Worm (Caenorhabditis elegans) whole organism, L1 larva: ENCODE results near the gene sru-18.
"Not testable (repeated sequence)": the region's sequence is repeated elsewhere in the genome, so short reads cannot be mapped to it uniquely, and the experiment has no call there.

Experiments used
- C16A3.4 ChIP-seq: fragments of 150-350 bp; optimal IDR thresholded peaks from 2 replicates; lab custom pipeline; 2014; ENCODE audit warnings: missing biosample characterization, missing genetic modification characterization
- Y116A8C.19 ChIP-seq: sonication (generic microtip); optimal IDR thresholded peaks from 2 replicates; lab custom pipeline; 2016; ENCODE audit warnings: missing compliant biosample characterization, missing genetic modification characterization, borderline replicate concordance
- ceh-88 ChIP-seq: fragments of 200-800 bp; sonication (Bioruptor generic); IDR thresholded peaks from 2 replicates; pipeline ENCODE4 v1.3.6; 2022; ENCODE audit warnings: missing genetic modification characterization, missing compliant biosample characterization
- ces-1 ChIP-seq: fragments of 150-350 bp; optimal IDR thresholded peaks from 2 replicates; lab custom pipeline; 2014; ENCODE audit warnings: missing biosample characterization, missing genetic modification reagents, missing genetic modification characterization
- dpl-1 ChIP-seq, 3 experiments: fragments of 150-350 bp in 2 of 3; sonication (generic microtip) in 1 of 3; optimal IDR thresholded peaks; 2 replicates each; lab custom pipeline; 2014 to 2017; ENCODE audit warnings: missing biosample characterization in 3 of 3, missing genetic modification characterization in 3 of 3, missing genetic modification reagents in 3 of 3
- dsc-1 ChIP-seq: sonication (generic microtip); optimal IDR thresholded peaks from 2 replicates; lab custom pipeline; 2016; ENCODE audit warnings: mild to moderate bottlenecking, missing genetic modification characterization, missing compliant biosample characterization
- egl-27 ChIP-seq, 2 experiments: fragments of 150-350 bp in 1 of 2; sonication (generic microtip); optimal IDR thresholded peaks; 3 replicates each; lab custom pipeline; 2017 to 2018; ENCODE audit warnings: missing biosample characterization in 2 of 2, missing genetic modification characterization in 2 of 2, missing genetic modification reagents in 2 of 2
- elt-2 ChIP-seq: sonication (generic microtip); optimal IDR thresholded peaks from 2 replicates; lab custom pipeline; 2016; ENCODE audit warnings: missing genetic modification characterization, mild to moderate bottlenecking, inconsistent platforms, missing compliant biosample characterization, missing genetic modification reagents
- elt-3 ChIP-seq, 6 experiments: fragments of 150-350 bp in 1 of 6; sonication (generic microtip); optimal IDR thresholded peaks; 2 replicates each; lab custom pipeline; 2017 to 2018; ENCODE audit warnings: missing biosample characterization in 6 of 6, missing genetic modification characterization in 6 of 6, inconsistent platforms in 1 of 6
- fkh-10 ChIP-seq: sonication (generic microtip); optimal IDR thresholded peaks from 2 replicates; lab custom pipeline; 2017; ENCODE audit warnings: missing biosample characterization, missing genetic modification reagents, missing genetic modification characterization
- fkh-8 ChIP-seq: sonication (generic microtip); optimal IDR thresholded peaks from 2 replicates; lab custom pipeline; 2016; ENCODE audit warnings: mild to moderate bottlenecking, missing genetic modification characterization, missing compliant biosample characterization
- hlh-4 ChIP-seq: sonication (generic microtip); optimal IDR thresholded peaks from 2 replicates; lab custom pipeline; 2016; ENCODE audit warnings: mild to moderate bottlenecking, missing genetic modification characterization, missing compliant biosample characterization
- isw-1 ChIP-seq: fragments of 200-800 bp; sonication (Bioruptor generic); IDR thresholded peaks from 2 replicates; pipeline ENCODE4 v1.3.6; 2022; ENCODE audit warnings: missing genetic modification characterization, missing compliant biosample characterization
- jun-1 ChIP-seq: fragments of 150-350 bp; optimal IDR thresholded peaks from 2 replicates; lab custom pipeline; 2014; ENCODE audit warnings: missing biosample characterization, missing genetic modification reagents, missing genetic modification characterization
- lin-14 ChIP-seq: fragments of 200-800 bp; sonication (Bioruptor generic); optimal IDR thresholded peaks from 2 replicates; lab custom pipeline; 2018; ENCODE audit warnings: mild to moderate bottlenecking, missing genetic modification characterization, moderate library complexity, missing compliant biosample characterization
- lin-35 ChIP-seq, 2 experiments: fragments of 150-350 bp; optimal IDR thresholded peaks; 2 replicates each; lab custom pipeline; 2014; ENCODE audit warnings: missing biosample characterization in 2 of 2, missing genetic modification characterization in 2 of 2, missing genetic modification reagents in 2 of 2
- lin-39 ChIP-seq: fragments of 150-350 bp; optimal IDR thresholded peaks from 2 replicates; lab custom pipeline; 2014; ENCODE audit warnings: missing biosample characterization, missing genetic modification reagents, missing genetic modification characterization
- lir-3 ChIP-seq: sonication (generic microtip); optimal IDR thresholded peaks from 2 replicates; lab custom pipeline; 2016; ENCODE audit warnings: mild to moderate bottlenecking, missing genetic modification characterization, moderate library complexity, missing compliant biosample characterization; ENCODE audit not compliant: poor library complexity
- mef-2 ChIP-seq: fragments of 150-350 bp; optimal IDR thresholded peaks from 2 replicates; lab custom pipeline; 2014; ENCODE audit warnings: missing biosample characterization, missing genetic modification characterization
- nhr-11 ChIP-seq: fragments of 150-350 bp; optimal IDR thresholded peaks from 2 replicates; lab custom pipeline; 2014; ENCODE audit warnings: missing biosample characterization, missing genetic modification characterization
- nhr-12 ChIP-seq: sonication (generic microtip); optimal IDR thresholded peaks from 2 replicates; lab custom pipeline; 2017; ENCODE audit warnings: missing biosample characterization, missing genetic modification characterization
- nhr-237 ChIP-seq: fragments of 150-350 bp; optimal IDR thresholded peaks from 2 replicates; lab custom pipeline; 2014; ENCODE audit warnings: missing biosample characterization, missing genetic modification characterization
- nhr-28 ChIP-seq: fragments of 150-350 bp; optimal IDR thresholded peaks from 2 replicates; lab custom pipeline; 2014; ENCODE audit warnings: missing biosample characterization, missing genetic modification characterization
- nhr-76 ChIP-seq: sonication (generic microtip); optimal IDR thresholded peaks from 2 replicates; lab custom pipeline; 2017; ENCODE audit warnings: missing biosample characterization, missing genetic modification characterization
- nhr-77 ChIP-seq: fragments of 150-350 bp; optimal IDR thresholded peaks from 2 replicates; lab custom pipeline; 2014; ENCODE audit warnings: missing biosample characterization, missing genetic modification characterization
- nhr-84 ChIP-seq: sonication (generic microtip); optimal IDR thresholded peaks from 2 replicates; lab custom pipeline; 2017; ENCODE audit warnings: missing biosample characterization, missing genetic modification characterization
- nhr-90 ChIP-seq: sonication (generic microtip); optimal IDR thresholded peaks from 2 replicates; lab custom pipeline; 2016; ENCODE audit warnings: mild to moderate bottlenecking, missing genetic modification characterization, missing compliant biosample characterization; ENCODE audit not compliant: poor library complexity
- pag-3 ChIP-seq: sonication (generic microtip); optimal IDR thresholded peaks from 2 replicates; lab custom pipeline; 2017; ENCODE audit warnings: missing genetic modification characterization, mild to moderate bottlenecking, missing compliant biosample characterization, antibody characterized with exemption, borderline replicate concordance; ENCODE audit not compliant: insufficient read depth
- pax-3 ChIP-seq: fragments of 200-800 bp; sonication (Bioruptor generic); optimal IDR thresholded peaks from 2 replicates; lab custom pipeline; 2018; ENCODE audit warnings: mild to moderate bottlenecking, missing genetic modification characterization, moderate library complexity, missing compliant biosample characterization
- snu-23 ChIP-seq: sonication (generic microtip); optimal IDR thresholded peaks from 2 replicates; lab custom pipeline; 2016; ENCODE audit warnings: missing genetic modification characterization, missing compliant biosample characterization
- sox-4 ChIP-seq: sonication (generic microtip); optimal IDR thresholded peaks from 2 replicates; lab custom pipeline; 2016; ENCODE audit warnings: missing genetic modification characterization, missing compliant biosample characterization
- swsn-7 ChIP-seq: sonication (generic microtip); optimal IDR thresholded peaks from 2 replicates; lab custom pipeline; 2016; ENCODE audit warnings: missing genetic modification characterization, missing compliant biosample characterization
- tlp-1 ChIP-seq: fragments of 150-350 bp; optimal IDR thresholded peaks from 2 replicates; lab custom pipeline; 2014; ENCODE audit warnings: missing biosample characterization, missing genetic modification characterization
- unc-30 ChIP-seq: sonication (generic microtip); optimal IDR thresholded peaks from 2 replicates; lab custom pipeline; 2017; ENCODE audit warnings: missing biosample characterization, missing genetic modification characterization
- unc-98 ChIP-seq: fragments of 200-800 bp; sonication (Bioruptor generic); IDR thresholded peaks from 2 replicates; pipeline ENCODE4 v1.3.6; 2022; ENCODE audit warnings: missing genetic modification characterization, missing compliant biosample characterization
- xbp-1 ChIP-seq: sonication (generic microtip); optimal IDR thresholded peaks from 2 replicates; lab custom pipeline; 2016; ENCODE audit warnings: missing genetic modification characterization, missing compliant biosample characterization
- zip-4 ChIP-seq: fragments of 200-800 bp; sonication (Bioruptor generic); optimal IDR thresholded peaks from 2 replicates; lab custom pipeline; 2018; ENCODE audit warnings: mild to moderate bottlenecking, missing genetic modification characterization, moderate library complexity, missing compliant biosample characterization
- ztf-11 ChIP-seq, 2 experiments: sonication (generic microtip); optimal IDR thresholded peaks; 2 replicates each; lab custom pipeline; 2016 to 2017; ENCODE audit warnings: missing genetic modification characterization in 2 of 2, missing biosample characterization in 1 of 2, missing compliant biosample characterization in 1 of 2

Gene sru-18

DNA sequence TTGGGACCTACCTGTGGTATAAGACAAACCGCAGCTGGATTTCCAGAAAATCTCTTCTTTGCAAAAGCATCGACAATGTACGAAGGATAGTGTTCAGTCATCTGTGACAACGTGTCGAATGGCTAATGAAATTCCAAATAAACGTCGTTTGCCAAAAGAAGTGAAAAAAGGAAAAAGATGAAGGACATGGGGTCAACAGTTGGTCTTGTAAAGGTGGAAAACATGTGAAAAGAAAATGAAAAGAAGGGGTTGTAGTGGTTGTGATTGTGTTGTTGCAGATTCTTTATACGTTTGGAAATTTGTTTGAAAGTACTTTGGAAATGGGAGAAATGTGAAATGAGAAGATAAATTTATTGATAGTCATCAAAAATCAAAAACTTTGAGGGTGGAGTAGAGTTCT is 25.1 kb upstream of the sru-18 start, which contains the start of gene T04A11.1:
Gene T04A11.1, minus strand, starts transcription at position 101 of the 400 bp plus-strand sequence.
- TF ChIP-seq lin-39 (tag; lab: Kevin White, UChicago); ztf-11 (tag; optimal IDR thresholded peaks at IDR 0.05; lab: Kevin White, UChicago); nhr-237 (tag; lab: Kevin White, UChicago): not testable (repeated sequence)

ce11 chrIV:12478711-12479110 is 23.3 kb upstream of the sru-18 start, which contains the start of gene igdb-1:
igdb-1 (plus strand) TSS chrIV:12479011.
- TF ChIP-seq unc-98 (GFP tag; lab: Robert Waterston, UW); xbp-1 (tag; lab: Kevin White, UChicago); nhr-11 (tag; lab: Kevin White, UChicago): not testable (repeated sequence)

DNA sequence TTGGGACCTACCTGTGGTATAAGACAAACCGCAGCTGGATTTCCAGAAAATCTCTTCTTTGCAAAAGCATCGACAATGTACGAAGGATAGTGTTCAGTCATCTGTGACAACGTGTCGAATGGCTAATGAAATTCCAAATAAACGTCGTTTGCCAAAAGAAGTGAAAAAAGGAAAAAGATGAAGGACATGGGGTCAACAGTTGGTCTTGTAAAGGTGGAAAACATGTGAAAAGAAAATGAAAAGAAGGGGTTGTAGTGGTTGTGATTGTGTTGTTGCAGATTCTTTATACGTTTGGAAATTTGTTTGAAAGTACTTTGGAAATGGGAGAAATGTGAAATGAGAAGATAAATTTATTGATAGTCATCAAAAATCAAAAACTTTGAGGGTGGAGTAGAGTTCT is 17.6 kb upstream of the sru-18 start, which contains the start of gene T04A11.4:
Gene T04A11.4, minus strand, starts transcription at position 101 of the 400 bp plus-strand sequence.
- not testable (repeated sequence) for TF ChIP-seq mef-2; swsn-7 (tag; lab: Kevin White, UChicago); fkh-10

ce11 chrIV:12487194-12487593 is 14.9 kb upstream of the sru-18 start, which contains the start of gene sru-26:
sru-26 (plus strand) TSS chrIV:12487494.
- TF ChIP-seq pag-3 (no peak), fkh-8 (tag; lab: Kevin White, UChicago) (no peak), tlp-1 (tag; lab: Kevin White, UChicago) (no peak), snu-23 (GFP tag; lab: Kevin White, UChicago) (no peak), lin-14 (GFP tag; lab: Kevin White, UChicago) (no peak), isw-1 (no peak), ces-1 (no peak), unc-30 (tag; lab: Kevin White, UChicago) (no peak)

ce11 chrIV:12490491-12490890 is 11.6 kb upstream of the sru-18 start, which contains the start of gene him-6:
him-6 (plus strand) TSS chrIV:12490791.
- TF ChIP-seq tlp-1 (tag; lab: Kevin White, UChicago) (no peak), zip-4 (GFP tag; lab: Kevin White, UChicago) (no peak), sox-4 (tag; lab: Kevin White, UChicago) (no peak), fkh-8 (tag; lab: Kevin White, UChicago) (no peak), nhr-90 (no peak), elt-2 (tag; lab: Kevin White, UChicago) (no peak)
- TF ChIP-seq, all 84 proteins: peak for 0

DNA sequence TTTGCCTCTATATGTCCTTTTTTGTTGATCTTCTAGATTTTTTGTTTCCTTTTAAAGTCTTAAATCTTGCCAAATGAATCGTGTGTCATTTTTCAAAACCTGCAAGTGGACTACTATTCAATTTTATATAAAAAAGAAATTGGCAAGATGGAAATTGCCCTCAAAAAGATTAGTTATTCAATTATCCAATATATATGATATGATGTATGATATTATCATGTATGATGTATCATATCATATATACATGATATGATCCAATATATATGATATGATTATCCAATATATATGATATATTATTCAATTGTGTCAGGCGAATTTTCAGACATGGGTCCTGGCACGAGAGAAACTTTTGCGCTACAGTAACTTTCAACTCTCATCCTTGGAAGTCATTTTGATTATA is 6.9 kb upstream of the sru-18 start, which contains the start of gene sru-20:
Gene sru-20, plus strand, starts transcription at position 301 of the 400 bp plus-strand sequence.
- no peak for TF ChIP-seq dpl-1 (GFP tag; optimal IDR thresholded peaks at IDR 0.05; lab: Kevin White, UChicago)
- TF ChIP-seq nhr-84 (tag; lab: Kevin White, UChicago): no peak
- no peak for TF ChIP-seq egl-27 (tag; optimal IDR thresholded peaks at IDR 0.05; lab: Kevin White, UChicago)
- no peak for TF ChIP-seq hlh-4 (tag; lab: Kevin White, UChicago)
- no peak for TF ChIP-seq nhr-77
- TF ChIP-seq nhr-12 (tag; lab: Kevin White, UChicago): no peak
- TF ChIP-seq snu-23 (GFP tag; lab: Kevin White, UChicago): no peak
- TF ChIP-seq Y116A8C.19: no peak
- no peak for TF ChIP-seq lin-35 (GFP tag; optimal IDR thresholded peaks at IDR 0.05; lab: Kevin White, UChicago)
- no peak for TF ChIP-seq nhr-76 (tag; lab: Kevin White, UChicago)
- TF ChIP-seq C16A3.4 (tag; lab: Kevin White, UChicago): no peak
- no peak for TF ChIP-seq elt-3 (tag; optimal IDR thresholded peaks at IDR 0.05; lab: Kevin White, UChicago)
- no peak for TF ChIP-seq dsc-1 (tag; lab: Kevin White, UChicago)
- no peak for TF ChIP-seq ceh-88 (GFP tag; lab: Robert Waterston, UW)
- no peak for TF ChIP-seq nhr-28 (tag; lab: Kevin White, UChicago)
- TF ChIP-seq lir-3: no peak
- TF ChIP-seq jun-1 (tag; lab: Kevin White, UChicago): no peak
- no peak for TF ChIP-seq pax-3 (tag; lab: Kevin White, UChicago)
- no peak for TF ChIP-seq sox-4 (tag; lab: Kevin White, UChicago)
